Worm (Caenorhabditis elegans): ENCODE results near the gene cyp-34A9.

The cyp-34A9 gene

DNA sequence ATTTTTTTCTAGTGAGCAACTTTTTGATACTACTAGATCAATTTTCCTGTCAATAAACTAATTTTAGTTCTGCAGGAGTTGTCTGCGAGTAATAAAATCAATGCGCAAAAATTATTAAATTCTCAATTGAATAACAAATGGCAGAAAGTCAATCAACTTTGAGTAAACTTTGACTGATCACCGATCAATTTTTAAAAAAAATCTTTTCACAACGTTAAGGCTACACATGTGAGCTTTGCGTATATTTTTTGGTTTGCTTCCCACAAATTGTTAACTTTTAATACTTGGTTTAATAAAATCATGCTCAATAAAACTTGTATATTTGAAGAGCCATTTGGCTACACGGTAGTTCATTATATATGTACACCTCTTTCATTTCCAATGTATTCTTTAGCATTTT lies 37.6 kb upstream of the cyp-34A9 start, which contains the start of gene srh-7:
Gene srh-7, plus strand, starts transcription at position 301 of the 400 bp plus-strand sequence.
- TF ChIP-seq nhr-11 (tag; optimal IDR thresholded peaks at IDR 0.05) (no peak), ceh-82 (tag; optimal IDR thresholded peaks at IDR 0.05) (no peak), zip-4 (GFP tag; optimal IDR thresholded peaks at IDR 0.05) (no peak), dpl-1 (GFP tag; optimal IDR thresholded peaks at IDR 0.05) (no peak), mef-2 (tag; optimal IDR thresholded peaks at IDR 0.05) (no peak), rnt-1 (tag; optimal IDR thresholded peaks at IDR 0.05) (no peak), nhr-77 (tag; optimal IDR thresholded peaks at IDR 0.05) (no peak), ama-1 (optimal IDR thresholded peaks at IDR 0.05) (no peak), nhr-85 (tag) (no peak), isw-1 (GFP tag; IDR thresholded peaks at IDR 0.05) (no peak), nhr-76 (tag; optimal IDR thresholded peaks at IDR 0.05) (no peak), hlh-4 (tag; optimal IDR thresholded peaks at IDR 0.05) (no peak), lin-39 (tag; optimal IDR thresholded peaks at IDR 0.05) (no peak), nhr-19 (GFP tag; conservative IDR thresholded peaks at IDR 0.05) (no peak), aly-2 (tag; optimal IDR thresholded peaks at IDR 0.05) (no peak), aha-1 (tag; optimal IDR thresholded peaks at IDR 0.05) (no peak), mdl-1 (tag; optimal IDR thresholded peaks at IDR 0.05) (no peak)

DNA sequence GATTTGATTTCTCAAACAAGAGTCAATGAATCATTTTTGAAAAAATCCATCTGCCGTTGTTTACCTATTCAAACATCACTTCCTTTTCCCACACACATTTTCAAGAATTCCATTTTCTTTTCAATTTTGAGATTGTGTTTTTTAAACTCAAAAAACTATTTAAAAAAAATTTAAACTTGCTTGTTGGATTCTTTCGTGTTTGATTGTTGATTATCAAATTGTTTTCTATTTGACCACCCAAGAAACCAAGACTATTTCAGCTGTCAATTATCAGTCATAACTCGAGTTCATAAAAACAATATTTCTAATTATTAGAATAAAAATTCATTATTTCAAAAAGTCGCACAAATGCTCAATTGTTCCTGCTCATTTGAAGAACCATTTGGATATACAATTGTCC lies 34.9 kb upstream of the cyp-34A9 start, which contains the start of gene srh-8:
Gene srh-8, plus strand, starts transcription at position 301 of the 400 bp plus-strand sequence.
- TF ChIP-seq zip-4 (GFP tag; optimal IDR thresholded peaks at IDR 0.05) = no peak
- no peak for TF ChIP-seq aha-1 (tag; optimal IDR thresholded peaks at IDR 0.05)
- TF ChIP-seq ztf-4 (tag; optimal IDR thresholded peaks at IDR 0.05) = no peak
- TF ChIP-seq nhr-71 (tag; optimal IDR thresholded peaks at IDR 0.05) = no peak
- no peak for TF ChIP-seq ceh-82 (tag; optimal IDR thresholded peaks at IDR 0.05)
- TF ChIP-seq elt-2 (tag; optimal IDR thresholded peaks at IDR 0.05) = no peak
- TF ChIP-seq ceh-88 (GFP tag; IDR thresholded peaks at IDR 0.05) = no peak

- no peak for TF ChIP-seq hpl-2 (GFP tag; optimal IDR thresholded peaks at IDR 0.05)
- peak; percentile 63 for TF ChIP-seq blmp-1 (tag; optimal IDR thresholded peaks at IDR 0.05)
These were observed 34.2 kb upstream of the cyp-34A9 start for ce11 chrV:4004577-4004976.

DNA sequence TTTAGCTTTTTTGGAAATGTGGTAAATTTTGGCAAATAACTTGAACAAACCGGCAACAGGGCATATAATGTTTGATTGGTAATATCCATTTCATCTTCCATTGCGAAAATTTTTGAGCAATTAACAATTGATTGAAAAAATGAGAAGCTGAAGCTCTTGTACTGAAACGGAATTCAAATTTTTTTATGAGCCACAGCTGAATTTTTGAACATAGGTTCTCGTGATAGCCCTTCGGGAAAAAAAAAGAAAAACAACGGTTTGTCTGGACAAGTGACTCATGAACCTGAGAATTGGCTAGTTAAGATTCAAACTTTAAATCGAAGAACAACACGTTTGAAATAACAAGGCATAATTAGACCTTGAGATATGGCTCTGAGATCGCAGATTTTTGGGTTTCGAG lies 25.5 kb upstream of the cyp-34A9 start, which contains the start of gene srx-62:
Gene srx-62, minus strand, starts transcription at position 101 of the 400 bp plus-strand sequence.
- no peak for TF ChIP-seq fkh-8 (tag; optimal IDR thresholded peaks at IDR 0.05)
- no peak for TF ChIP-seq nhr-85 (tag)
- no peak for TF ChIP-seq swsn-7 (tag; optimal IDR thresholded peaks at IDR 0.05)
- no peak for TF ChIP-seq mef-2 (tag; optimal IDR thresholded peaks at IDR 0.05)
- no peak for TF ChIP-seq hpl-2 (GFP tag; optimal IDR thresholded peaks at IDR 0.05)
- TF ChIP-seq irx-1 (tag; optimal IDR thresholded peaks at IDR 0.05) = no peak
- TF ChIP-seq alr-1 (tag; optimal IDR thresholded peaks at IDR 0.05; ENCODE audit: borderline replicate concordance) = no peak
- TF ChIP-seq lin-13 (GFP tag; optimal IDR thresholded peaks at IDR 0.05) = no peak
- TF ChIP-seq sptf-1 (tag; optimal IDR thresholded peaks at IDR 0.05) = no peak
- no peak for TF ChIP-seq lir-3 (tag; optimal IDR thresholded peaks at IDR 0.05; ENCODE audit: poor library complexity)
- TF ChIP-seq nhr-237 (tag; optimal IDR thresholded peaks at IDR 0.05) = no peak

- TF ChIP-seq dsc-1 (tag; optimal IDR thresholded peaks at IDR 0.05) (no peak), lin-15B (tag; optimal IDR thresholded peaks at IDR 0.05) (no peak), ceh-8 (GFP tag; optimal IDR thresholded peaks at IDR 0.05) (no peak), efl-1 (optimal IDR thresholded peaks at IDR 0.05) (no peak), efl-1 (GFP tag; optimal IDR thresholded peaks at IDR 0.05 in 1 of 2) (peak in 1 of 2 experiments; percentile 87), vab-15 (tag; optimal IDR thresholded peaks at IDR 0.05) (no peak), pax-3 (tag; optimal IDR thresholded peaks at IDR 0.05) (no peak), snu-23 (GFP tag; optimal IDR thresholded peaks at IDR 0.05) (no peak)
These were observed 23.7 kb upstream of the cyp-34A9 start, which contains the start of gene K09D9.9 for ce11 chrV:3994048-3994447. Gene K09D9.9, minus strand, starts transcription at chrV:3994148.

Measured in whole organism, L1 larva.